Worm (Caenorhabditis elegans) whole organism, young adult: Measurements from ENCODE around the gene cept-1.

Source experiments
- F10E7.11 ChIP-seq: sonication (generic microtip); optimal IDR thresholded peaks from 2 replicates; lab custom pipeline; 2017; ENCODE audit warnings: mild to moderate bottlenecking, missing genetic modification characterization, moderate library complexity, missing compliant biosample characterization
- F37B4.10 ChIP-seq: fragments of 200-800 bp; sonication (Bioruptor generic); IDR thresholded peaks from 2 replicates; pipeline ENCODE4 v1.3.6; 2022; ENCODE audit warnings: missing genetic modification characterization, missing compliant biosample characterization
- F49E8.2 ChIP-seq: sonication (generic microtip); optimal IDR thresholded peaks from 3 replicates; lab custom pipeline; 2017; ENCODE audit warnings: missing genetic modification characterization, mild to moderate bottlenecking, missing compliant biosample characterization, antibody characterized with exemption, moderate library complexity; ENCODE audit not compliant: insufficient read depth
- Y79H2A.3 ChIP-seq: fragments of 200-800 bp; sonication (Bioruptor generic); conservative IDR thresholded peaks from 2 replicates; pipeline ENCODE4 v1.3.6; 2022; ENCODE audit warnings: missing genetic modification reagents, missing genetic modification characterization, missing compliant biosample characterization
- Y95B8A.8 ChIP-seq: fragments of 200-800 bp; sonication (Bioruptor generic); IDR thresholded peaks from 2 replicates; pipeline ENCODE4 v1.3.6; 2022; ENCODE audit warnings: missing genetic modification reagents, missing genetic modification characterization, missing compliant biosample characterization
- ZK185.1 ChIP-seq: sonication (generic microtip); optimal IDR thresholded peaks from 2 replicates; lab custom pipeline; 2016; ENCODE audit warnings: mild to moderate bottlenecking, missing genetic modification characterization, missing compliant biosample characterization; ENCODE audit not compliant: poor library complexity, severe bottlenecking
- aptf-2 ChIP-seq: fragments of 200-800 bp; sonication (Bioruptor generic); conservative IDR thresholded peaks from 2 replicates; pipeline ENCODE4 v1.3.6; 2022; ENCODE audit warnings: missing genetic modification reagents, missing genetic modification characterization, missing compliant biosample characterization
- athp-1 ChIP-seq: sonication (generic microtip); optimal IDR thresholded peaks from 2 replicates; lab custom pipeline; 2017; ENCODE audit warnings: mild to moderate bottlenecking, missing genetic modification characterization, missing compliant biosample characterization
- bed-2 ChIP-seq: fragments of 200-800 bp; sonication (Bioruptor generic); IDR thresholded peaks from 2 replicates; pipeline ENCODE4 v1.3.6; 2022; ENCODE audit warnings: missing genetic modification reagents, missing genetic modification characterization, missing compliant biosample characterization
- ccch-3 ChIP-seq: fragments of 200-800 bp; sonication (Bioruptor generic); optimal IDR thresholded peaks from 2 replicates; lab custom pipeline; 2018; ENCODE audit warnings: mild to moderate bottlenecking, missing genetic modification characterization, missing compliant biosample characterization
- cebp-1 ChIP-seq, 2 experiments: fragments of 200-800 bp in 1 of 2; sonication (Bioruptor generic) in 1 of 2; sonication (generic microtip) in 1 of 2; IDR thresholded peaks in 1 of 2; optimal IDR thresholded peaks in 1 of 2; 2 replicates each; pipeline versions ENCODE4 v1.3.6 to Lab custom; 2017 to 2022; ENCODE audit warnings: missing compliant biosample characterization in 2 of 2, missing genetic modification characterization in 2 of 2, mild to moderate bottlenecking in 1 of 2, missing genetic modification reagents in 1 of 2, moderate library complexity in 1 of 2
- ceh-40 ChIP-seq: fragments of 200-800 bp; sonication (Bioruptor generic); IDR thresholded peaks from 2 replicates; pipeline ENCODE4 v1.3.6; 2022; ENCODE audit warnings: missing genetic modification characterization, missing compliant biosample characterization
- ceh-58 ChIP-seq: fragments of 200-800 bp; sonication (Bioruptor generic); IDR thresholded peaks from 2 replicates; pipeline ENCODE4 v1.3.6; 2022; ENCODE audit warnings: missing genetic modification characterization, missing compliant biosample characterization
- ceh-91 ChIP-seq: fragments of 200-800 bp; sonication (Bioruptor generic); IDR thresholded peaks from 2 replicates; pipeline ENCODE4 v1.3.6; 2022; ENCODE audit warnings: missing genetic modification reagents, missing genetic modification characterization, missing compliant biosample characterization
- dpl-1 ChIP-seq: fragments of 150-350 bp; optimal IDR thresholded peaks from 2 replicates; lab custom pipeline; 2014; ENCODE audit warnings: missing biosample characterization, missing genetic modification reagents, missing genetic modification characterization
- gei-17 ChIP-seq: fragments of 200-800 bp; sonication (Bioruptor generic); optimal IDR thresholded peaks from 2 replicates; lab custom pipeline; 2018; ENCODE audit warnings: mild to moderate bottlenecking, missing genetic modification characterization, missing compliant biosample characterization
- him-1 ChIP-seq: sonication (generic microtip); optimal IDR thresholded peaks from 2 replicates; lab custom pipeline; 2016; ENCODE audit warnings: missing genotype, missing genetic modification reagents, missing genetic modification characterization, missing compliant biosample characterization
- hlh-26 ChIP-seq: fragments of 200-800 bp; sonication (Bioruptor generic); conservative IDR thresholded peaks from 2 replicates; pipeline ENCODE4 v1.3.6; 2022; ENCODE audit warnings: missing genetic modification reagents, missing genetic modification characterization, missing compliant biosample characterization
- hmg-1.2 ChIP-seq: fragments of 200-800 bp; sonication (Bioruptor generic); IDR thresholded peaks from 2 replicates; pipeline ENCODE4 v1.3.6; 2022; ENCODE audit warnings: missing genetic modification reagents, missing genetic modification characterization, missing compliant biosample characterization
- hsf-1 ChIP-seq: fragments of 200-800 bp; sonication (Bioruptor generic); IDR thresholded peaks from 2 replicates; pipeline ENCODE4 v1.3.6; 2022; ENCODE audit warnings: missing genetic modification reagents, missing genetic modification characterization, missing compliant biosample characterization
- let-526 ChIP-seq: fragments of 200-800 bp; sonication (Bioruptor generic); IDR thresholded peaks from 2 replicates; pipeline ENCODE4 v1.3.6; 2022; ENCODE audit warnings: missing genetic modification reagents, missing genetic modification characterization, missing compliant biosample characterization
- lin-54 ChIP-seq: fragments of 200-800 bp; sonication (Bioruptor generic); optimal IDR thresholded peaks from 2 replicates; lab custom pipeline; 2018; ENCODE audit warnings: mild to moderate bottlenecking, missing genetic modification characterization, missing compliant biosample characterization
- madf-6 ChIP-seq: fragments of 200-800 bp; sonication (Bioruptor generic); IDR thresholded peaks from 2 replicates; pipeline ENCODE4 v1.3.6; 2022; ENCODE audit warnings: missing genetic modification reagents, missing genetic modification characterization, missing compliant biosample characterization
- madf-8 ChIP-seq: fragments of 200-800 bp; sonication (Bioruptor generic); conservative IDR thresholded peaks from 2 replicates; pipeline ENCODE4 v1.3.6; 2022; ENCODE audit warnings: missing genetic modification reagents, missing genetic modification characterization, missing compliant biosample characterization
- mel-28 ChIP-seq: sonication (generic microtip); optimal IDR thresholded peaks from 2 replicates; lab custom pipeline; 2016; ENCODE audit warnings: borderline replicate concordance, mild to moderate bottlenecking, missing genetic modification characterization, missing compliant biosample characterization
- mes-4 ChIP-seq: sonication (generic microtip); optimal IDR thresholded peaks from 2 replicates; lab custom pipeline; 2016; ENCODE audit warnings: missing genotype, missing genetic modification characterization, missing compliant biosample characterization
- nfya-2 ChIP-seq: fragments of 200-800 bp; sonication (Bioruptor generic); IDR thresholded peaks from 2 replicates; pipeline ENCODE4 v1.3.6; 2022; ENCODE audit warnings: missing genetic modification reagents, missing genetic modification characterization, missing compliant biosample characterization
- nhr-80 ChIP-seq: sonication (generic microtip); optimal IDR thresholded peaks from 2 replicates; lab custom pipeline; 2016; ENCODE audit warnings: missing genetic modification characterization, missing compliant biosample characterization
- nhr-90 ChIP-seq: sonication (generic microtip); optimal IDR thresholded peaks from 2 replicates; lab custom pipeline; 2016; ENCODE audit warnings: missing genotype, mild to moderate bottlenecking, missing genetic modification characterization, missing compliant biosample characterization
- pbrm-1 ChIP-seq: fragments of 200-800 bp; sonication (Bioruptor generic); IDR thresholded peaks from 2 replicates; pipeline ENCODE4 v1.3.6; 2022; ENCODE audit warnings: missing genetic modification reagents, missing genetic modification characterization, missing compliant biosample characterization
- rpc-1 ChIP-seq, 2 experiments: fragments of 150-350 bp in 1 of 2; sonication (generic microtip) in 1 of 2; optimal IDR thresholded peaks; 2 replicates each; lab custom pipeline; 2014 to 2018; ENCODE audit warnings: missing biosample characterization in 1 of 2, missing genetic modification characterization in 1 of 2, missing genetic modification reagents in 1 of 2, missing genotype in 1 of 2
- snpc-1.1 ChIP-seq: sonication (generic microtip); optimal IDR thresholded peaks from 2 replicates; lab custom pipeline; 2017; ENCODE audit warnings: missing genetic modification characterization, mild to moderate bottlenecking, missing compliant biosample characterization, antibody characterized with exemption, moderate library complexity, missing genotype, missing genetic modification reagents; ENCODE audit not compliant: insufficient read depth
- unc-62 ChIP-seq: fragments of 150-350 bp; optimal IDR thresholded peaks from 2 replicates; lab custom pipeline; 2014; ENCODE audit warnings: missing biosample characterization, missing genetic modification reagents, missing genetic modification characterization
- ztf-18 ChIP-seq: sonication (generic microtip); optimal IDR thresholded peaks from 2 replicates; lab custom pipeline; 2016; ENCODE audit warnings: missing genotype, mild to moderate bottlenecking, missing genetic modification characterization, missing compliant biosample characterization
- ztf-28 ChIP-seq: fragments of 200-800 bp; sonication (Bioruptor generic); IDR thresholded peaks from 2 replicates; pipeline ENCODE4 v1.3.6; 2022; ENCODE audit warnings: missing genetic modification reagents, missing genetic modification characterization, missing compliant biosample characterization
- ztf-3 ChIP-seq: fragments of 200-800 bp; sonication (Bioruptor generic); optimal IDR thresholded peaks from 2 replicates; lab custom pipeline; 2018; ENCODE audit warnings: mild to moderate bottlenecking, missing genetic modification characterization, missing compliant biosample characterization

The cept-1 gene

ce11 chrX:12750805-12751204 lies 11.1 kb upstream of the cept-1 start:
- no peak for TF ChIP-seq rpc-1 (optimal IDR thresholded peaks at IDR 0.05; lab: Kevin White, UChicago)
- TF ChIP-seq rpc-1 (tag; optimal IDR thresholded peaks at IDR 0.05; lab: Kevin White, UChicago) = no peak
- no peak for TF ChIP-seq ztf-18
- no peak for TF ChIP-seq hmg-1.2 (GFP tag; lab: Robert Waterston, UW)
- no peak for TF ChIP-seq mel-28 (tag; lab: Kevin White, UChicago)
- no peak for TF ChIP-seq bed-2 (GFP tag; lab: Robert Waterston, UW)
- TF ChIP-seq F10E7.11 (tag; lab: Kevin White, UChicago) = no peak
- no peak for TF ChIP-seq Y95B8A.8 (GFP tag; lab: Robert Waterston, UW)
- TF ChIP-seq F49E8.2 (tag; lab: Kevin White, UChicago) = no peak

- TF ChIP-seq hlh-26 (GFP tag; lab: Robert Waterston, UW) (no peak), nhr-90 (no peak), lin-54 (no peak), unc-62 (GFP tag; lab: Kevin White, UChicago) (no peak), Y79H2A.3 (GFP tag; lab: Robert Waterston, UW) (no peak), ceh-91 (GFP tag; lab: Robert Waterston, UW) (no peak)
Observed at ce11 chrX:12754043-12754442, 7.8 kb upstream of the cept-1 start.

- TF ChIP-seq gei-17 (GFP tag; lab: Kevin White, UChicago) (no peak), ztf-3 (no peak), ccch-3 (GFP tag; lab: Kevin White, UChicago) (no peak), ceh-40 (GFP tag; lab: Robert Waterston, UW) (no peak), him-1 (tag; lab: Kevin White, UChicago) (no peak), dpl-1 (no peak), F37B4.10 (GFP tag; lab: Robert Waterston, UW) (no peak), cebp-1 (GFP tag; IDR thresholded peaks at IDR 0.05; lab: Robert Waterston, UW) (no peak), cebp-1 (tag; optimal IDR thresholded peaks at IDR 0.05; lab: Kevin White, UChicago) (no peak), madf-8 (GFP tag; lab: Robert Waterston, UW) (no peak), snpc-1.1 (tag; lab: Kevin White, UChicago) (no peak)
Observed at ce11 chrX:12755021-12755420, 6.9 kb upstream of the cept-1 start.

ce11 chrX:12759010-12759409 lies 2.9 kb upstream of the cept-1 start:
- TF ChIP-seq athp-1 (no peak), ZK185.1 (tag; lab: Kevin White, UChicago) (no peak), aptf-2 (GFP tag; lab: Robert Waterston, UW) (no peak), let-526 (GFP tag; lab: Robert Waterston, UW) (no peak), hsf-1 (GFP tag; lab: Robert Waterston, UW) (no peak), F49E8.2 (tag; lab: Kevin White, UChicago) (no peak), nhr-80 (tag; lab: Kevin White, UChicago) (no peak), madf-6 (GFP tag; lab: Robert Waterston, UW) (no peak), nfya-2 (no peak), ceh-58 (GFP tag; lab: Robert Waterston, UW) (no peak), pbrm-1 (GFP tag; lab: Robert Waterston, UW) (no peak), mes-4 (tag; lab: Kevin White, UChicago) (no peak), ztf-28 (GFP tag; lab: Robert Waterston, UW) (no peak)
